Worm (Caenorhabditis elegans): ENCODE results near the gene Y49F6A.5.

The Y49F6A.5 gene

ce11 chrII:3640197-3640596 lies 30.5 kb upstream of the Y49F6A.5 start, which contains the start of gene M151.10:
Gene M151.10, minus strand, starts transcription at chrII:3640297.
- TF ChIP-seq aptf-3 (GFP tag; IDR thresholded peaks at IDR 0.05) (no peak), egl-44 (GFP tag; IDR thresholded peaks at IDR 0.05) (no peak), Y95B8A.8 (GFP tag; IDR thresholded peaks at IDR 0.05) (no peak), lir-1 (GFP tag; conservative IDR thresholded peaks at IDR 0.05) (no peak), ama-1 (optimal IDR thresholded peaks at IDR 0.05) (no peak), ama-1 (GFP tag; optimal IDR thresholded peaks at IDR 0.05) (no peak), dpff-1 (tag; optimal IDR thresholded peaks at IDR 0.05) (no peak), gei-17 (GFP tag; optimal IDR thresholded peaks at IDR 0.05) (no peak), rcor-1 (GFP tag; IDR thresholded peaks at IDR 0.05) (no peak)

- TF ChIP-seq C06A6.2 (GFP tag; conservative IDR thresholded peaks at IDR 0.05) = no peak
- TF ChIP-seq snpc-1.3 (tag; optimal IDR thresholded peaks at IDR 0.05; ENCODE audit: insufficient read depth) = no peak
- no peak for TF ChIP-seq attf-6 (GFP tag; IDR thresholded peaks at IDR 0.05)
- no peak for TF ChIP-seq ztf-6 (GFP tag; IDR thresholded peaks at IDR 0.05)
- no peak for TF ChIP-seq dpl-1 (GFP tag; optimal IDR thresholded peaks at IDR 0.05)
- TF ChIP-seq somi-1 (GFP tag; optimal IDR thresholded peaks at IDR 0.05) = no peak
- no peak for TF ChIP-seq lin-40 (tag; optimal IDR thresholded peaks at IDR 0.05)
- TF ChIP-seq mes-4 (tag; optimal IDR thresholded peaks at IDR 0.05) = no peak
- TF ChIP-seq nhr-90 (tag; optimal IDR thresholded peaks at IDR 0.05) = no peak
- no peak for TF ChIP-seq atf-7 (tag; optimal IDR thresholded peaks at IDR 0.05)
- no peak for TF ChIP-seq cebp-2 (GFP tag; IDR thresholded peaks at IDR 0.05)
- TF ChIP-seq madf-3 (GFP tag; IDR thresholded peaks at IDR 0.05) = no peak
- no peak for TF ChIP-seq lsy-27 (tag; optimal IDR thresholded peaks at IDR 0.05; ENCODE audit: borderline replicate concordance, insufficient read depth)
- TF ChIP-seq F37B4.10 (GFP tag; IDR thresholded peaks at IDR 0.05) = no peak
- no peak for TF ChIP-seq nhr-27 (tag; optimal IDR thresholded peaks at IDR 0.05)
- no peak for TF ChIP-seq Y67H2A.10 (GFP tag; conservative IDR thresholded peaks at IDR 0.05)
- no peak for TF ChIP-seq mel-28 (tag; optimal IDR thresholded peaks at IDR 0.05; ENCODE audit: borderline replicate concordance)
Measured at ce11 chrII:3639238-3639637, 29.6 kb upstream of the Y49F6A.5 start, which contains the start of gene fbxb-31. Gene fbxb-31, minus strand, starts transcription at chrII:3639338.

- TF ChIP-seq hmg-1.2 (GFP tag; IDR thresholded peaks at IDR 0.05) (peak; percentile 36; the same call in 1 of the 2 replicates), snpc-1.1 (tag; optimal IDR thresholded peaks at IDR 0.05; ENCODE audit: insufficient read depth) (peak; percentile 50), lin-35 (GFP tag; optimal IDR thresholded peaks at IDR 0.05) (no peak), snpc-4 (GFP tag; optimal IDR thresholded peaks at IDR 0.05) (peak; percentile 33), snpc-4 (tag; optimal IDR thresholded peaks at IDR 0.05) (peak in 3 of 4 experiments; percentile 59 to 89 (median 79))
Measured at ce11 chrII:3634765-3635164, 25.1 kb upstream of the Y49F6A.5 start.

DNA sequence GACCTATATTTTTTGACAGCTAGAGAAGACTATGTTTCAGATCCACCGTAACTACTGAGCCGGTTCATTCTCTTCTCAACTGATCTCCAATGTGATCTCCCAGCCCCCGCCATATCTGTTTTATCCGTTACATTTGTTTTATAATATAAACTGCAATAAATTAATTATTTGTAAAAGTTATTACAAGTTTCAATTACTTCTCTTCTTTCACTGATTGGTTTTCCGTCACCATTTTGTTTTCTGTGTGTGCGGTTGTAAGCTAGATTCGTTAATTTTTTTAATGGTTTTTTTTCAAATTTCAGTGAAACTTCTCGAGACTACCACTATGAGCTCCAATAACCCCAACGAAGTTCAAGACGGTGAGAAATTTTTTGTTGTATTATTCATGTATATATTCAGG lies 21.1 kb upstream of the Y49F6A.5 start, which contains the start of gene M151.2:
Gene M151.2 (plus strand): TSS at position 301 of the 400 bp plus-strand sequence.
- no peak for TF ChIP-seq rpc-1 (optimal IDR thresholded peaks at IDR 0.05)
- TF ChIP-seq rpc-1 (tag; optimal IDR thresholded peaks at IDR 0.05) = no peak
- no peak for TF ChIP-seq lin-40 (tag; optimal IDR thresholded peaks at IDR 0.05)
- TF ChIP-seq C06A6.2 (GFP tag; conservative IDR thresholded peaks at IDR 0.05) = no peak
- TF ChIP-seq hlh-12 (tag; optimal IDR thresholded peaks at IDR 0.05) = no peak
- no peak for TF ChIP-seq aptf-2 (GFP tag; conservative IDR thresholded peaks at IDR 0.05)
- no peak for TF ChIP-seq K12H6.12 (tag; optimal IDR thresholded peaks at IDR 0.05)
- no peak for TF ChIP-seq snpc-4 (GFP tag; optimal IDR thresholded peaks at IDR 0.05)
- TF ChIP-seq snpc-4 (tag; optimal IDR thresholded peaks at IDR 0.05) = no peak
- TF ChIP-seq tbx-9 (tag; optimal IDR thresholded peaks at IDR 0.05; ENCODE audit: borderline replicate concordance) = no peak
- no peak for TF ChIP-seq B0261.1 (tag; optimal IDR thresholded peaks at IDR 0.05)
- no peak for TF ChIP-seq F52B5.7 (tag; optimal IDR thresholded peaks at IDR 0.05)

All from whole organism, young adult.